Fruit fly (Drosophila melanogaster): ENCODE measurements around the gene Ilp6.
A peak's percentile ranks its signal among the peaks of the same experiment; 100 is the strongest.

The Ilp6 gene

dm6 chrX:2383121-2383848 lies 48.8 kb upstream of the Ilp6 start (continued):
- TF ChIP-seq CG3919 (GFP tag; optimal IDR thresholded peaks at IDR 0.05) = peak; percentile 33
- peak; percentile 39; the same call in 1 of the 3 replicates for TF ChIP-seq CG6163 (GFP tag; IDR thresholded peaks at IDR 0.05)
- no peak for TF ChIP-seq Sox15 (GFP tag; optimal IDR thresholded peaks at IDR 0.05)
- TF ChIP-seq CG11294 (GFP tag; IDR thresholded peaks at IDR 0.05) = no peak
- TF ChIP-seq Sox102F (GFP tag; optimal IDR thresholded peaks at IDR 0.05) = no peak
- TF ChIP-seq fkh (GFP tag; optimal IDR thresholded peaks at IDR 0.05) = no peak
- no peak for TF ChIP-seq Hr4 (GFP tag; optimal IDR thresholded peaks at IDR 0.05)
- TF ChIP-seq Eip75B (GFP tag; optimal IDR thresholded peaks at IDR 0.05) = peak; percentile 21
- 0 out of 3 replicates have a peak, but pooled peaks have one; percentile 35 for TF ChIP-seq eg (GFP tag; IDR thresholded peaks at IDR 0.05)
- no peak for TF ChIP-seq CG6276 (GFP tag; optimal IDR thresholded peaks at IDR 0.05)
- TF ChIP-seq CG10669 (GFP tag; optimal IDR thresholded peaks at IDR 0.05) = no peak
- TF ChIP-seq Hr39 (GFP tag; optimal IDR thresholded peaks at IDR 0.05) = no peak
- TF ChIP-seq Met (GFP tag; optimal IDR thresholded peaks at IDR 0.05) = peak; percentile 12
- TF ChIP-seq vri (GFP tag; optimal IDR thresholded peaks at IDR 0.05) = no peak

dm6 chrX:2366171-2366570 lies 31.7 kb upstream of the Ilp6 start, which contains the start of gene CG2841:
Gene CG2841 (minus strand): TSS chrX:2366356.
- TF ChIP-seq Ets96B (tag; optimal IDR thresholded peaks at IDR 0.05) (no peak), cyc (GFP tag; optimal IDR thresholded peaks at IDR 0.05) (no peak), fkh (GFP tag; optimal IDR thresholded peaks at IDR 0.05) (no peak), CG3919 (GFP tag; optimal IDR thresholded peaks at IDR 0.05) (peak; percentile 24), CG6808 (GFP tag; optimal IDR thresholded peaks at IDR 0.05) (no peak), Eip93F (GFP tag; optimal IDR thresholded peaks at IDR 0.05) (no peak), salr (GFP tag; optimal IDR thresholded peaks at IDR 0.05) (no peak), CG3032 (tag; optimal IDR thresholded peaks at IDR 0.05) (no peak), CG1621 (tag; optimal IDR thresholded peaks at IDR 0.05) (no peak), Blimp-1 (GFP tag; optimal IDR thresholded peaks at IDR 0.05) (no peak), svp (GFP tag) (peak; percentile 38), Eip75B (GFP tag; optimal IDR thresholded peaks at IDR 0.05) (no peak), CG6163 (GFP tag; IDR thresholded peaks at IDR 0.05) (0 out of 3 replicates have a peak, but pooled peaks have one; percentile 15), lz (GFP tag; optimal IDR thresholded peaks at IDR 0.05) (no peak), acj6 (GFP tag; optimal IDR thresholded peaks at IDR 0.05) (no peak), ss (GFP tag; optimal IDR thresholded peaks at IDR 0.05) (peak in 1 of 2 experiments; percentile 49), CG34406 (GFP tag; optimal IDR thresholded peaks at IDR 0.05) (no peak), CG6854 (GFP tag; optimal IDR thresholded peaks at IDR 0.05) (peak; percentile 0), Smox (GFP tag; optimal IDR thresholded peaks at IDR 0.05) (no peak)

dm6 chrX:2365405-2365804 lies 30.9 kb upstream of the Ilp6 start:
- peak; percentile 57 for TF ChIP-seq cyc (GFP tag; optimal IDR thresholded peaks at IDR 0.05)
- no peak for TF ChIP-seq CG1621 (tag; optimal IDR thresholded peaks at IDR 0.05)
- no peak for TF ChIP-seq CG9139 (GFP tag; optimal IDR thresholded peaks at IDR 0.05)
- TF ChIP-seq lz (GFP tag; optimal IDR thresholded peaks at IDR 0.05) = peak; percentile 73
- TF ChIP-seq spab (GFP tag; optimal IDR thresholded peaks at IDR 0.05) = peak; percentile 34
- peak; percentile 78 for TF ChIP-seq CG6276 (GFP tag; optimal IDR thresholded peaks at IDR 0.05)
- peak; percentile 78 for TF ChIP-seq CG4318 (GFP tag; optimal IDR thresholded peaks at IDR 0.05)
- peak; percentile 77 for TF ChIP-seq topi (GFP tag; optimal IDR thresholded peaks at IDR 0.05)
- TF ChIP-seq vri (GFP tag; optimal IDR thresholded peaks at IDR 0.05) = no peak
- peak; percentile 53 for TF ChIP-seq Ets21C (GFP tag; optimal IDR thresholded peaks at IDR 0.05)
- TF ChIP-seq Smox (GFP tag; optimal IDR thresholded peaks at IDR 0.05) = peak; percentile 72
- TF ChIP-seq Ets96B (tag; optimal IDR thresholded peaks at IDR 0.05) = no peak
- peak; percentile 50; the same call in 1 of the 2 replicates for TF ChIP-seq Gug (GFP tag; IDR thresholded peaks at IDR 0.05)
- peak in 1 of 2 experiments; percentile 26 for TF ChIP-seq ss (GFP tag; optimal IDR thresholded peaks at IDR 0.05)
- TF ChIP-seq CG11294 (GFP tag; IDR thresholded peaks at IDR 0.05) = peak; percentile 47; the same call in 1 of the 2 replicates
- peak; percentile 63 for TF ChIP-seq CG8632 (GFP tag; optimal IDR thresholded peaks at IDR 0.05)
- no peak for TF ChIP-seq Eip93F (GFP tag; optimal IDR thresholded peaks at IDR 0.05)
- TF ChIP-seq CG32006 (GFP tag; optimal IDR thresholded peaks at IDR 0.05) = peak; percentile 90
- peak; percentile 60; the same call in 2 of the 3 replicates for TF ChIP-seq eg (GFP tag; IDR thresholded peaks at IDR 0.05)
- TF ChIP-seq CG16779 (tag; optimal IDR thresholded peaks at IDR 0.05) = peak; percentile 14
- TF ChIP-seq Sox14 (GFP tag; optimal IDR thresholded peaks at IDR 0.05) = peak; percentile 56
- peak; percentile 16 for TF ChIP-seq CG8319 (GFP tag; optimal IDR thresholded peaks at IDR 0.05)
- TF ChIP-seq CG6792 (GFP tag; optimal IDR thresholded peaks at IDR 0.05) = peak; percentile 57
- peak; percentile 72 for TF ChIP-seq CG34406 (GFP tag; optimal IDR thresholded peaks at IDR 0.05)
- TF ChIP-seq Hr39 (GFP tag; optimal IDR thresholded peaks at IDR 0.05) = peak; percentile 57
- TF ChIP-seq CG8119 (GFP tag; IDR thresholded peaks at IDR 0.05) = peak; percentile 89
- TF ChIP-seq OdsH (GFP tag; optimal IDR thresholded peaks at IDR 0.05) = peak; percentile 75
- TF ChIP-seq CG10669 (GFP tag; optimal IDR thresholded peaks at IDR 0.05) = peak; percentile 33
- TF ChIP-seq CG6854 (GFP tag; optimal IDR thresholded peaks at IDR 0.05) = no peak
- peak; percentile 4 for TF ChIP-seq CG7368 (GFP tag; optimal IDR thresholded peaks at IDR 0.05)
- peak; percentile 65 for TF ChIP-seq CG3919 (GFP tag; optimal IDR thresholded peaks at IDR 0.05)
